Fruit fly (Drosophila melanogaster): ENCODE data around the gene ppk8.

The ppk8 gene

dm6 chrX:3594245-3594644 lies 36.6 kb downstream of the ppk8 start:
- TF ChIP-seq CTCF (optimal IDR thresholded peaks at IDR 0.05): no peak
- TF ChIP-seq CG8478 (optimal IDR thresholded peaks at IDR 0.05): no peak

Measured in S2 (cell line).